Worm (Caenorhabditis elegans) whole organism, L2 larva: ENCODE results near the gene F10E9.12.

Experiments used
- F13H6.1 ChIP-seq: sonication (generic microtip); optimal IDR thresholded peaks from 2 replicates; lab custom pipeline; 2016; ENCODE audit warnings: missing genetic modification characterization, missing compliant biosample characterization
- R02D3.7 ChIP-seq: fragments of 150-350 bp; optimal IDR thresholded peaks from 2 replicates; lab custom pipeline; 2014; ENCODE audit warnings: missing biosample characterization, missing genetic modification characterization
- aly-2 ChIP-seq: fragments of 150-350 bp; optimal IDR thresholded peaks from 2 replicates; lab custom pipeline; 2014; ENCODE audit warnings: missing biosample characterization, missing genetic modification characterization
- ama-1 ChIP-seq: fragments of 150-350 bp; optimal IDR thresholded peaks from 2 replicates; lab custom pipeline; 2018; ENCODE audit warnings: inconsistent platforms
- dmd-4 ChIP-seq: sonication (generic microtip); optimal IDR thresholded peaks from 2 replicates; lab custom pipeline; 2017; ENCODE audit warnings: missing biosample characterization, missing genetic modification characterization
- nhr-237 ChIP-seq: fragments of 150-350 bp; optimal IDR thresholded peaks from 2 replicates; lab custom pipeline; 2014; ENCODE audit warnings: missing biosample characterization, missing genetic modification characterization
- snpc-4 ChIP-seq: fragments of 150-350 bp; optimal IDR thresholded peaks from 2 replicates; lab custom pipeline; 2014; ENCODE audit warnings: missing biosample characterization, missing genetic modification characterization
- ztf-1 ChIP-seq: fragments of 200-800 bp; sonication (Bioruptor generic); conservative IDR thresholded peaks from 2 replicates; pipeline ENCODE4 v1.3.6; 2022; ENCODE audit warnings: missing genetic modification characterization, missing compliant biosample characterization

ce11 chrIII:8299734-8300133 lies 24.6 kb upstream of the F10E9.12 start:
- TF ChIP-seq ama-1 (lab: Kevin White, UChicago) (no peak), dmd-4 (tag; lab: Kevin White, UChicago) (no peak), R02D3.7 (tag; lab: Kevin White, UChicago) (no peak), aly-2 (no peak), ztf-1 (GFP tag; lab: Robert Waterston, UW) (no peak), snpc-4 (no peak), F13H6.1 (tag; lab: Kevin White, UChicago) (no peak), nhr-237 (no peak)
